Worm (Caenorhabditis elegans): ENCODE data around the gene kvs-3.

Gene kvs-3

ce11 chrV:9274127-9275042 lies 43.7 kb upstream of the kvs-3 start (continued):
- TF ChIP-seq sma-3 (GFP tag; optimal IDR thresholded peaks at IDR 0.05) = peak; percentile 36

ce11 chrV:9282110-9282509 lies 36.0 kb upstream of the kvs-3 start, which contains the start of gene hlh-10:
hlh-10 (minus strand) TSS chrV:9282210.
- TF ChIP-seq ztf-1 (GFP tag; conservative IDR thresholded peaks at IDR 0.05) (no peak), zag-1 (tag; optimal IDR thresholded peaks at IDR 0.05) (no peak), nhr-21 (tag; optimal IDR thresholded peaks at IDR 0.05) (no peak), nhr-129 (tag; optimal IDR thresholded peaks at IDR 0.05) (no peak), fos-1 (tag; optimal IDR thresholded peaks at IDR 0.05) (no peak), C34F6.9 (tag; optimal IDR thresholded peaks at IDR 0.05) (no peak), unc-39 (tag; optimal IDR thresholded peaks at IDR 0.05) (no peak), nhr-10 (tag; optimal IDR thresholded peaks at IDR 0.05) (no peak), elt-3 (tag; optimal IDR thresholded peaks at IDR 0.05) (no peak), gmeb-1 (tag; optimal IDR thresholded peaks at IDR 0.05) (no peak), lin-11 (tag; optimal IDR thresholded peaks at IDR 0.05) (no peak), mbf-1 (tag; optimal IDR thresholded peaks at IDR 0.05) (no peak), ama-1 (optimal IDR thresholded peaks at IDR 0.05) (no peak), ztf-4 (tag; optimal IDR thresholded peaks at IDR 0.05) (no peak), sem-4 (tag; optimal IDR thresholded peaks at IDR 0.05) (no peak), nhr-25 (tag; optimal IDR thresholded peaks at IDR 0.05) (no peak)

ce11 chrV:9283452-9283851 lies 34.7 kb upstream of the kvs-3 start:
- TF ChIP-seq unc-62 (GFP tag; optimal IDR thresholded peaks at IDR 0.05) (no peak), zag-1 (tag; optimal IDR thresholded peaks at IDR 0.05) (no peak), nhr-10 (tag; optimal IDR thresholded peaks at IDR 0.05) (no peak), skn-1 (tag; optimal IDR thresholded peaks at IDR 0.05) (no peak), lsy-2 (tag; optimal IDR thresholded peaks at IDR 0.05) (no peak), gmeb-1 (tag; optimal IDR thresholded peaks at IDR 0.05) (no peak), mbf-1 (tag; optimal IDR thresholded peaks at IDR 0.05) (no peak), sma-9 (GFP tag; optimal IDR thresholded peaks at IDR 0.05) (no peak), sma-9 (tag; optimal IDR thresholded peaks at IDR 0.05) (no peak)

- TF ChIP-seq peb-1 (tag; optimal IDR thresholded peaks at IDR 0.05) (peak; percentile 17), ztf-1 (GFP tag; conservative IDR thresholded peaks at IDR 0.05) (no peak)
Observed at ce11 chrV:9287460-9287859, 30.7 kb upstream of the kvs-3 start, which contains the start of gene lron-2. lron-2 (minus strand) TSS chrV:9287560.

ce11 chrV:9291919-9292318 lies 26.2 kb upstream of the kvs-3 start, which contains the start of gene ZK682.7:
ZK682.7 (minus strand) TSS chrV:9292165.
- TF ChIP-seq ceh-82 (tag; optimal IDR thresholded peaks at IDR 0.05) = no peak
- no peak for TF ChIP-seq F13H6.1 (tag; optimal IDR thresholded peaks at IDR 0.05)
- no peak for TF ChIP-seq nhr-11 (tag; optimal IDR thresholded peaks at IDR 0.05)
- TF ChIP-seq ztf-1 (GFP tag; conservative IDR thresholded peaks at IDR 0.05) = no peak
- no peak for TF ChIP-seq elt-1 (tag; optimal IDR thresholded peaks at IDR 0.05)
- no peak for TF ChIP-seq nhr-23 (tag; optimal IDR thresholded peaks at IDR 0.05)
- TF ChIP-seq nhr-12 (tag; optimal IDR thresholded peaks at IDR 0.05) = no peak
- no peak for TF ChIP-seq peb-1 (tag; optimal IDR thresholded peaks at IDR 0.05)
- TF ChIP-seq mbf-1 (tag; optimal IDR thresholded peaks at IDR 0.05) = no peak
- no peak for TF ChIP-seq dmd-4 (tag; optimal IDR thresholded peaks at IDR 0.05)
- TF ChIP-seq sma-3 (GFP tag; optimal IDR thresholded peaks at IDR 0.05) = no peak
- no peak for TF ChIP-seq nhr-21 (tag; optimal IDR thresholded peaks at IDR 0.05)
- TF ChIP-seq ztf-4 (tag; optimal IDR thresholded peaks at IDR 0.05) = no peak
- no peak for TF ChIP-seq Y55F3AM.14 (GFP tag; optimal IDR thresholded peaks at IDR 0.05)

ce11 chrV:9293359-9293758 lies 24.8 kb upstream of the kvs-3 start:
- TF ChIP-seq nhr-21 (tag; optimal IDR thresholded peaks at IDR 0.05) = peak; percentile 3
- TF ChIP-seq lin-11 (tag; optimal IDR thresholded peaks at IDR 0.05) = peak; percentile 28
- TF ChIP-seq unc-55 (GFP tag; optimal IDR thresholded peaks at IDR 0.05) = peak; percentile 29
- peak; percentile 17 for TF ChIP-seq zag-1 (tag; optimal IDR thresholded peaks at IDR 0.05)
- TF ChIP-seq lin-13 (GFP tag; optimal IDR thresholded peaks at IDR 0.05) = no peak
